Worm (Caenorhabditis elegans) whole organism, L1 larva: ENCODE measurements around the gene K02E10.7.

Experiments used
- F16B12.6 ChIP-seq: fragments of 150-350 bp; optimal IDR thresholded peaks from 2 replicates; lab custom pipeline; 2014; ENCODE audit warnings: missing biosample characterization, missing genetic modification characterization
- Y116A8C.19 ChIP-seq: sonication (generic microtip); optimal IDR thresholded peaks from 2 replicates; lab custom pipeline; 2016; ENCODE audit warnings: missing compliant biosample characterization, missing genetic modification characterization, borderline replicate concordance
- aha-1 ChIP-seq: fragments of 150-350 bp; optimal IDR thresholded peaks from 2 replicates; lab custom pipeline; 2014; ENCODE audit warnings: missing biosample characterization, missing genetic modification characterization
- ceh-63 ChIP-seq: fragments of 200-800 bp; sonication (Bioruptor generic); optimal IDR thresholded peaks from 2 replicates; lab custom pipeline; 2018; ENCODE audit warnings: mild to moderate bottlenecking, missing genetic modification characterization, missing compliant biosample characterization
- dsc-1 ChIP-seq: sonication (generic microtip); optimal IDR thresholded peaks from 2 replicates; lab custom pipeline; 2016; ENCODE audit warnings: mild to moderate bottlenecking, missing genetic modification characterization, missing compliant biosample characterization
- efl-1 ChIP-seq, 4 experiments: fragments of 150-350 bp; optimal IDR thresholded peaks in 3 of 4; peaks in 1 of 4; 1 replicate in 1 of 4; 2 replicates in 3 of 4; lab custom pipeline; 2014; ENCODE audit warnings: missing biosample characterization in 2 of 4, missing genetic modification characterization in 2 of 4, missing genetic modification reagents in 2 of 4
- efl-3 ChIP-seq: fragments of 200-800 bp; sonication (Bioruptor generic); optimal IDR thresholded peaks from 2 replicates; lab custom pipeline; 2018; ENCODE audit warnings: mild to moderate bottlenecking, missing genetic modification characterization, missing compliant biosample characterization
- egl-13 ChIP-seq: sonication (generic microtip); optimal IDR thresholded peaks from 2 replicates; lab custom pipeline; 2016; ENCODE audit warnings: missing genotype, missing genetic modification reagents, missing genetic modification characterization, missing compliant biosample characterization
- elt-2 ChIP-seq: sonication (generic microtip); optimal IDR thresholded peaks from 2 replicates; lab custom pipeline; 2016; ENCODE audit warnings: missing genetic modification characterization, mild to moderate bottlenecking, inconsistent platforms, missing compliant biosample characterization, missing genetic modification reagents
- fkh-4 ChIP-seq: sonication (generic microtip); optimal IDR thresholded peaks from 2 replicates; lab custom pipeline; 2016; ENCODE audit warnings: missing compliant biosample characterization, missing genetic modification characterization, borderline replicate concordance
- hlh-4 ChIP-seq: sonication (generic microtip); optimal IDR thresholded peaks from 2 replicates; lab custom pipeline; 2016; ENCODE audit warnings: mild to moderate bottlenecking, missing genetic modification characterization, missing compliant biosample characterization
- irx-1 ChIP-seq: sonication (generic microtip); optimal IDR thresholded peaks from 2 replicates; lab custom pipeline; 2016; ENCODE audit warnings: missing genetic modification characterization, missing compliant biosample characterization
- lin-14 ChIP-seq: fragments of 200-800 bp; sonication (Bioruptor generic); optimal IDR thresholded peaks from 2 replicates; lab custom pipeline; 2018; ENCODE audit warnings: mild to moderate bottlenecking, missing genetic modification characterization, moderate library complexity, missing compliant biosample characterization
- lin-35 ChIP-seq, 2 experiments: fragments of 150-350 bp; optimal IDR thresholded peaks; 2 replicates each; lab custom pipeline; 2014; ENCODE audit warnings: missing biosample characterization in 2 of 2, missing genetic modification characterization in 2 of 2, missing genetic modification reagents in 2 of 2
- lin-39 ChIP-seq: fragments of 150-350 bp; optimal IDR thresholded peaks from 2 replicates; lab custom pipeline; 2014; ENCODE audit warnings: missing biosample characterization, missing genetic modification reagents, missing genetic modification characterization
- lsy-2 ChIP-seq, 2 experiments: fragments of 150-350 bp; optimal IDR thresholded peaks; 2 replicates each; lab custom pipeline; 2014; ENCODE audit warnings: missing biosample characterization in 2 of 2, missing genetic modification characterization in 2 of 2
- mab-9 ChIP-seq: fragments of 200-800 bp; sonication (Bioruptor generic); IDR thresholded peaks from 2 replicates; pipeline ENCODE4 v1.3.6; 2022; ENCODE audit warnings: missing genetic modification reagents, missing genetic modification characterization, missing compliant biosample characterization
- nhr-20 ChIP-seq: sonication (generic microtip); optimal IDR thresholded peaks from 2 replicates; lab custom pipeline; 2016; ENCODE audit warnings: mild to moderate bottlenecking, missing genetic modification characterization, missing compliant biosample characterization
- nhr-47 ChIP-seq: sonication (generic microtip); optimal IDR thresholded peaks from 2 replicates; lab custom pipeline; 2016; ENCODE audit warnings: mild to moderate bottlenecking, missing genetic modification characterization, moderate library complexity, missing compliant biosample characterization
- nhr-71 ChIP-seq: sonication (generic microtip); optimal IDR thresholded peaks from 2 replicates; lab custom pipeline; 2016; ENCODE audit warnings: mild to moderate bottlenecking, missing genetic modification characterization, moderate library complexity, missing compliant biosample characterization
- nhr-84 ChIP-seq: sonication (generic microtip); optimal IDR thresholded peaks from 2 replicates; lab custom pipeline; 2017; ENCODE audit warnings: missing biosample characterization, missing genetic modification characterization
- nhr-85 ChIP-seq: sonication (generic microtip); peaks from one replicate; lab custom pipeline; 2016; ENCODE audit warnings: missing genetic modification characterization, inconsistent platforms, missing compliant biosample characterization
- skn-1 ChIP-seq: fragments of 150-350 bp; optimal IDR thresholded peaks from 2 replicates; lab custom pipeline; 2014; ENCODE audit warnings: missing biosample characterization, missing genetic modification characterization
- unc-130 ChIP-seq: fragments of 150-350 bp; optimal IDR thresholded peaks from 2 replicates; lab custom pipeline; 2017; ENCODE audit warnings: missing biosample characterization, missing genetic modification characterization, inconsistent platforms
- unc-30 ChIP-seq: sonication (generic microtip); optimal IDR thresholded peaks from 2 replicates; lab custom pipeline; 2017; ENCODE audit warnings: missing biosample characterization, missing genetic modification characterization
- zip-4 ChIP-seq: fragments of 200-800 bp; sonication (Bioruptor generic); optimal IDR thresholded peaks from 2 replicates; lab custom pipeline; 2018; ENCODE audit warnings: mild to moderate bottlenecking, missing genetic modification characterization, moderate library complexity, missing compliant biosample characterization
- ztf-11 ChIP-seq, 2 experiments: sonication (generic microtip); optimal IDR thresholded peaks; 2 replicates each; lab custom pipeline; 2016 to 2017; ENCODE audit warnings: missing genetic modification characterization in 2 of 2, missing biosample characterization in 1 of 2, missing compliant biosample characterization in 1 of 2
- ztf-4 ChIP-seq: fragments of 150-350 bp; optimal IDR thresholded peaks from 2 replicates; lab custom pipeline; 2014; ENCODE audit warnings: missing biosample characterization, missing genetic modification characterization

K02E10.7 gene

ce11 chrX:2549322-2549721 is 41.0 kb upstream of the K02E10.7 start (continued):
- TF ChIP-seq nhr-84 (tag; lab: Kevin White, UChicago) (no peak), nhr-47 (tag; lab: Kevin White, UChicago) (peak; percentile 80), mab-9 (GFP tag; lab: Robert Waterston, UW) (no peak)

DNA sequence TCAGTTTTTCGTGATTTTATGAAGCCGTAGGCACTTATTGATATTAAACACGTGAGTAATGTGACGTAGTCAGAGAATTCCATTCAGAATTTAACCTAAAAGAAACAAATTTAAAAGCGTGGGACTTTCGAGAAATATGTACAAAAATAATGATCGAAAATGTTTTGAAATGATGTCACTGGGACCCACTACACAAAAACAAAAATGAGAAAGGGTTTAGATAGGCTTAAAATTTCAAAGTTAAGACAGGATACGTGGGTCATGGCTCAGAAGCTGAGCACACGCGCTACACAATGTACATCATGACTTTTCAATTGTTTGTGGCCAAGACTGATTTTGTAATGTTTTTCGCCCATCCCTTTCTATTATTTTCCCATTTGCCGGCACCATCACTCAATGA is 40.5 kb upstream of the K02E10.7 start, which contains the start of gene smvt-1:
Gene smvt-1, minus strand, starts transcription at position 101 of the 400 bp plus-strand sequence.
- no peak for TF ChIP-seq unc-130
- no peak for TF ChIP-seq nhr-71 (tag; lab: Kevin White, UChicago)
- peak; percentile 22 for TF ChIP-seq dsc-1 (tag; lab: Kevin White, UChicago)
- TF ChIP-seq, all 84 proteins: peak for 1

ce11 chrX:2544645-2545044 is 36.3 kb upstream of the K02E10.7 start:
- TF ChIP-seq lsy-2 (tag; optimal IDR thresholded peaks at IDR 0.05; lab: Kevin White, UChicago) = no peak
- peak; percentile 20 for TF ChIP-seq elt-2 (tag; lab: Kevin White, UChicago)

DNA sequence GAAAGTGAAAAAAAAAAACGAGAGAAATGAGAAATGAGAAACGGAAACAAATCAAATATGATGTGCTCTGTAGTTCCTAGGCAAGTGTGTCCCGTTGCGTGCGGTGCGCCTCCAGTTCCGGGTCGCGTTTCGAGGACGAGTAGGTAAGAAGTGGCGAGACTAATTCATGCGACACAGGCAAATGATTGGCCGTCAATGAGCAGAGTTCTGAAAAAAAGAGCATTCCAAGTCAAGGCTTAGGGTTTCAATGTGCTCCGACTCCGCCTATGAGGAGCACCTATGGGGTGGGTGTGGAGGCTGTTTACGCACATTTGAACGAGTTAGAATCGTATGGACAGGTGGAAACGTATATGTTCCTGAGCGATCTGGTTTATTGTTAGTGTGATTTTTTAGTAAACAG is 35.0 kb upstream of the K02E10.7 start:
- TF ChIP-seq dsc-1 (tag; lab: Kevin White, UChicago) = peak; percentile 6
- no peak for TF ChIP-seq ztf-4 (tag; lab: Kevin White, UChicago)
- no peak for TF ChIP-seq zip-4 (GFP tag; lab: Kevin White, UChicago)
- no peak for TF ChIP-seq aha-1 (tag; lab: Kevin White, UChicago)
- TF ChIP-seq egl-13 (tag; lab: Kevin White, UChicago) = peak; percentile 18
- TF ChIP-seq hlh-4 (tag; lab: Kevin White, UChicago) = no peak
- TF ChIP-seq Y116A8C.19 = no peak
- TF ChIP-seq nhr-85 (tag; lab: Kevin White, UChicago) = no peak
- no peak for TF ChIP-seq irx-1
- no peak for TF ChIP-seq ceh-63 (GFP tag; lab: Kevin White, UChicago)
- TF ChIP-seq F16B12.6 (tag; lab: Kevin White, UChicago) = no peak
- TF ChIP-seq ztf-11 (tag; optimal IDR thresholded peaks at IDR 0.05; lab: Kevin White, UChicago) = no peak
- TF ChIP-seq efl-3 = no peak
- TF ChIP-seq unc-30 (tag; lab: Kevin White, UChicago) = no peak
- no peak for TF ChIP-seq nhr-20 (tag; lab: Kevin White, UChicago)
- peak; percentile 6 for TF ChIP-seq elt-2 (tag; lab: Kevin White, UChicago)

DNA sequence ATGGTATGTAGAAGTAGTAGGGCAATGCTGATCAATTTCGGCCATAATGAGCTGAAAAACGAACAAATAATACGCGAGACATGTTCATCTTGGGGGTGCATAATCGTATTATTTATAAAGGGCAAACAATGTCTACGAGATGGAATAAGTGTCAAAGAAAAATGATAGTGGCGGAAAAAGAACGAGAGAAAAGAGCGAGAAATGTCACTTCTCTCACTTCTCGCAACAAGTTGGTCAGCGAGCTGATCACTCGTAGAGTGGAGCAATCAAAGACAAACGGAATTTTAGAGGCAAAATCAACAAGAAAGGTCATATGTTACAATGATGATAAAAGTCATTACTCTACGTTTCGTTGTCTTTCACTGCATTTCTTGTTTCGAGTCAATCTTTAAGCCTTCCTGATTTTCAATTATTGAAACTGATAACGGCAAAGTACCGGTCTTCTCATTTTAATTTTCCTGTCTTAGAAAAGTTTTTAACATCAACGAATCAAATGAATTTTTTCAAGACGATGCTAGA is 32.7 kb upstream of the K02E10.7 start, which contains the start of gene F52H2.3:
Gene F52H2.3, minus strand, starts transcription at position 51 of the 519 bp plus-strand sequence.
- TF ChIP-seq efl-1 (optimal IDR thresholded peaks at IDR 0.05; lab: Kevin White, UChicago) = no peak
- TF ChIP-seq efl-1 (GFP tag; optimal IDR thresholded peaks at IDR 0.05 in 1 of 2; lab: Kevin White, UChicago) = peak in 1 of 2 experiments; percentile 23
- TF ChIP-seq nhr-20 (tag; lab: Kevin White, UChicago) = peak; percentile 8
- TF ChIP-seq skn-1 (tag; lab: Kevin White, UChicago) = peak; percentile 44
- TF ChIP-seq efl-3 = no peak
- no peak for TF ChIP-seq egl-13 (tag; lab: Kevin White, UChicago)
- TF ChIP-seq elt-2 (tag; lab: Kevin White, UChicago) = peak; percentile 60
- TF ChIP-seq lin-14 (GFP tag; lab: Kevin White, UChicago) = peak; percentile 32
- peak in 1 of 2 experiments; percentile 37 for TF ChIP-seq lin-35 (GFP tag; optimal IDR thresholded peaks at IDR 0.05; lab: Kevin White, UChicago)
- TF ChIP-seq, all 84 proteins: peak for 6

ce11 chrX:2538713-2539112 is 30.4 kb upstream of the K02E10.7 start:
- no peak for TF ChIP-seq efl-1 (optimal IDR thresholded peaks at IDR 0.05; lab: Kevin White, UChicago)
- TF ChIP-seq efl-1 (GFP tag; optimal IDR thresholded peaks at IDR 0.05 in 1 of 2; lab: Kevin White, UChicago) = peak in 1 of 2 experiments; percentile 67
- peak; percentile 93 for TF ChIP-seq dsc-1 (tag; lab: Kevin White, UChicago)
- TF ChIP-seq fkh-4 (tag; lab: Kevin White, UChicago) = peak; percentile 68
- no peak for TF ChIP-seq lin-39 (tag; lab: Kevin White, UChicago)
